Fruit fly (Drosophila melanogaster) whole organism, embryonic: ENCODE measurements around the gene CG42340.

Experiments
- CG12071 ChIP-seq: fragments of 200-800 bp; sonication (Bioruptor generic); optimal IDR thresholded peaks from 3 replicates; lab custom pipeline; 2018; ENCODE audit warnings: missing biosample characterization, mild to moderate bottlenecking, missing genetic modification characterization
- CG7556 ChIP-seq: fragments of 200-800 bp; sonication (Bioruptor generic); optimal IDR thresholded peaks from 2 replicates; lab custom pipeline; 2017; ENCODE audit warnings: missing biosample characterization, mild to moderate bottlenecking, missing genetic modification characterization
- Camta ChIP-seq: fragments of 200-800 bp; sonication (Bioruptor generic); optimal IDR thresholded peaks from 2 replicates; lab custom pipeline; 2016; ENCODE audit warnings: missing biosample characterization, missing genetic modification characterization
- Myb ChIP-seq: fragments of 200-800 bp; sonication (Bioruptor generic); optimal IDR thresholded peaks from 2 replicates; lab custom pipeline; 2016; ENCODE audit warnings: missing biosample characterization, missing genetic modification characterization
- NK7.1 ChIP-seq: fragments of 200-800 bp; sonication (Bioruptor generic); optimal IDR thresholded peaks from 3 replicates; lab custom pipeline; 2016; ENCODE audit warnings: missing biosample characterization, missing genetic modification characterization
- Vsx1 ChIP-seq: fragments of 200-800 bp; sonication (Bioruptor generic); optimal IDR thresholded peaks from 2 replicates; lab custom pipeline; 2017; ENCODE audit warnings: missing biosample characterization, mild to moderate bottlenecking, missing genetic modification characterization, missing genetic modification reagents
- br ChIP-seq: fragments of >200 bp; optimal IDR thresholded peaks from 2 replicates; lab custom pipeline; 2017
- hb ChIP-seq: fragments of 200-800 bp; sonication (Bioruptor generic); IDR thresholded peaks from 3 replicates; pipeline ENCODE4 v1.3.6; 2022; ENCODE audit warnings: missing biosample characterization, missing genetic modification characterization; ENCODE audit not compliant: partially characterized antibody

dm6 chrX:6513193-6513592 is 10.9 kb downstream of the CG42340 start:
- TF ChIP-seq br (lab: Kevin White, UChicago) (no peak), Vsx1 (no peak), CG7556 (no peak), hb (GFP tag; lab: Robert Waterston, UW) (no peak), NK7.1 (GFP tag; lab: Kevin White, UChicago) (no peak), CG12071 (GFP tag; lab: Kevin White, UChicago) (no peak), Myb (no peak), Camta (GFP tag; lab: Kevin White, UChicago) (no peak)
